Worm (Caenorhabditis elegans) whole organism, L4 larva: Measurements from ENCODE around the gene ZK353.3.

Experiments
- F26F4.8 ChIP-seq: fragments of 200-800 bp; sonication (Bioruptor generic); conservative IDR thresholded peaks from 2 replicates; pipeline ENCODE4 v1.3.6; 2022; ENCODE audit warnings: missing genetic modification characterization, missing compliant biosample characterization
- F37D6.2 ChIP-seq: sonication (generic microtip); optimal IDR thresholded peaks from 2 replicates; lab custom pipeline; 2016; ENCODE audit warnings: mild to moderate bottlenecking, missing genetic modification characterization, missing compliant biosample characterization
- F44E2.7 ChIP-seq: fragments of 200-800 bp; sonication (Bioruptor generic); IDR thresholded peaks from 2 replicates; pipeline ENCODE4 v2.1.2; 2022; ENCODE audit warnings: missing genetic modification characterization, missing compliant biosample characterization
- T20F7.1 ChIP-seq: fragments of 200-800 bp; sonication (Bioruptor generic); optimal IDR thresholded peaks from 2 replicates; lab custom pipeline; 2018; ENCODE audit warnings: mild to moderate bottlenecking, missing genetic modification characterization, missing compliant biosample characterization
- Y48G9A.11 ChIP-seq: fragments of 200-800 bp; sonication (Bioruptor generic); IDR thresholded peaks from 2 replicates; pipeline ENCODE4 v1.3.6; 2022; ENCODE audit warnings: missing genetic modification reagents, missing genetic modification characterization, missing compliant biosample characterization
- Y5F2A.4 ChIP-seq: fragments of 200-800 bp; sonication (Bioruptor generic); optimal IDR thresholded peaks from 2 replicates; lab custom pipeline; 2018; ENCODE audit warnings: mild to moderate bottlenecking, missing genetic modification characterization, missing compliant biosample characterization
- aha-1 ChIP-seq: fragments of 150-350 bp; peaks from one replicate; lab custom pipeline; 2014; ENCODE audit warnings: missing biosample characterization, missing genetic modification characterization
- ceh-20 ChIP-seq: fragments of 200-800 bp; sonication (Bioruptor generic); IDR thresholded peaks from 2 replicates; pipeline ENCODE4 v1.3.6; 2022; ENCODE audit warnings: missing genetic modification reagents, missing genetic modification characterization, missing compliant biosample characterization
- ceh-62 ChIP-seq: sonication (generic microtip); optimal IDR thresholded peaks from 2 replicates; lab custom pipeline; 2017; ENCODE audit warnings: missing biosample characterization, missing genetic modification characterization
- ces-1 ChIP-seq: fragments of 150-350 bp; sonication (generic microtip); optimal IDR thresholded peaks from 4 replicates; lab custom pipeline; 2014; ENCODE audit warnings: missing biosample characterization, missing genetic modification reagents, missing genetic modification characterization
- ctbp-1 ChIP-seq: fragments of 200-800 bp; sonication (Bioruptor generic); IDR thresholded peaks from 2 replicates; pipeline ENCODE4 v1.3.6; 2022; ENCODE audit warnings: missing genetic modification reagents, missing genetic modification characterization, missing compliant biosample characterization
- daf-16 ChIP-seq, 3 experiments: sonication (generic microtip); optimal IDR thresholded peaks; 2 replicates each; lab custom pipeline; 2016 to 2017; ENCODE audit warnings: missing genetic modification characterization in 3 of 3, missing genetic modification reagents in 3 of 3, mild to moderate bottlenecking in 2 of 3, missing compliant biosample characterization in 2 of 3, missing biosample characterization in 1 of 3, moderate library complexity in 1 of 3
- duxl-1 ChIP-seq: sonication (generic microtip); optimal IDR thresholded peaks from 2 replicates; lab custom pipeline; 2016; ENCODE audit warnings: mild to moderate bottlenecking, missing genetic modification characterization, moderate library complexity, missing compliant biosample characterization; ENCODE audit not compliant: poor library complexity
- dve-1 ChIP-seq: sonication (generic microtip); optimal IDR thresholded peaks from 2 replicates; lab custom pipeline; 2017; ENCODE audit warnings: antibody characterized with exemption, mild to moderate bottlenecking, missing genetic modification characterization, missing compliant biosample characterization; ENCODE audit not compliant: insufficient read depth
- fkh-10 ChIP-seq: fragments of 150-350 bp; optimal IDR thresholded peaks from 2 replicates; lab custom pipeline; 2014; ENCODE audit warnings: missing biosample characterization, missing genetic modification reagents, missing genetic modification characterization
- hif-1 ChIP-seq, 2 experiments: sonication (generic microtip); optimal IDR thresholded peaks; 2 replicates each; lab custom pipeline; 2016 to 2017; ENCODE audit warnings: missing compliant biosample characterization in 2 of 2, missing genetic modification characterization in 2 of 2, missing genetic modification reagents in 2 of 2, missing genotype in 2 of 2, mild to moderate bottlenecking in 1 of 2
- hlh-11 ChIP-seq: fragments of 200-800 bp; sonication (Bioruptor generic); optimal IDR thresholded peaks from 2 replicates; lab custom pipeline; 2018; ENCODE audit warnings: mild to moderate bottlenecking, missing genetic modification characterization, missing compliant biosample characterization
- hlh-30 ChIP-seq: sonication (generic microtip); optimal IDR thresholded peaks from 2 replicates; lab custom pipeline; 2017; ENCODE audit warnings: antibody characterized with exemption, mild to moderate bottlenecking, missing genetic modification characterization, missing compliant biosample characterization; ENCODE audit not compliant: insufficient read depth
- lin-1 ChIP-seq: fragments of 200-800 bp; sonication (Bioruptor generic); IDR thresholded peaks from 2 replicates; pipeline ENCODE4 v1.3.6; 2022; ENCODE audit warnings: missing genetic modification reagents, missing genetic modification characterization, missing compliant biosample characterization
- lin-38 ChIP-seq: fragments of 200-800 bp; sonication (Bioruptor generic); IDR thresholded peaks from 2 replicates; pipeline ENCODE4 v1.3.6; 2022; ENCODE audit warnings: missing genetic modification reagents, missing genetic modification characterization, missing compliant biosample characterization
- lin-39 ChIP-seq: fragments of 150-350 bp; optimal IDR thresholded peaks from 2 replicates; lab custom pipeline; 2014; ENCODE audit warnings: missing biosample characterization, missing genetic modification reagents, missing genetic modification characterization
- lsy-2 ChIP-seq, 2 experiments: fragments of 150-350 bp in 1 of 2; sonication (generic microtip) in 1 of 2; optimal IDR thresholded peaks; 2 replicates each; lab custom pipeline; 2014 to 2017; ENCODE audit warnings: missing biosample characterization in 2 of 2, missing genetic modification characterization in 2 of 2
- mep-1 ChIP-seq: fragments of 150-350 bp; sonication (generic microtip); optimal IDR thresholded peaks from 3 replicates; lab custom pipeline; 2014; ENCODE audit warnings: missing biosample characterization, missing genetic modification characterization
- mes-2 ChIP-seq: sonication (generic microtip); optimal IDR thresholded peaks from 2 replicates; lab custom pipeline; 2016; ENCODE audit warnings: missing genotype, mild to moderate bottlenecking, missing genetic modification characterization, missing compliant biosample characterization; ENCODE audit not compliant: poor library complexity, severe bottlenecking
- nhr-10 ChIP-seq: fragments of 150-350 bp; optimal IDR thresholded peaks from 2 replicates; lab custom pipeline; 2014; ENCODE audit warnings: missing biosample characterization, missing genetic modification characterization
- nhr-102 ChIP-seq: sonication (generic microtip); optimal IDR thresholded peaks from 2 replicates; lab custom pipeline; 2016; ENCODE audit warnings: mild to moderate bottlenecking, missing genetic modification characterization, moderate library complexity, missing compliant biosample characterization
- nhr-28 ChIP-seq: fragments of 150-350 bp; optimal IDR thresholded peaks from 2 replicates; lab custom pipeline; 2014; ENCODE audit warnings: missing biosample characterization, missing genetic modification characterization
- nhr-41 ChIP-seq: fragments of 200-800 bp; sonication (Bioruptor generic); IDR thresholded peaks from 2 replicates; pipeline ENCODE4 v1.3.6; 2022; ENCODE audit warnings: missing genetic modification reagents, missing genetic modification characterization, missing compliant biosample characterization
- php-3 ChIP-seq: fragments of 200-800 bp; sonication (Bioruptor generic); IDR thresholded peaks from 2 replicates; pipeline ENCODE4 v1.3.6; 2022; ENCODE audit warnings: missing genetic modification reagents, missing genetic modification characterization, missing compliant biosample characterization
- snpc-1.2 ChIP-seq: fragments of 200-800 bp; sonication (Bioruptor generic); IDR thresholded peaks from 2 replicates; pipeline ENCODE4 v1.3.6; 2022; ENCODE audit warnings: missing genetic modification reagents, missing genetic modification characterization, missing compliant biosample characterization
- spr-3 ChIP-seq: fragments of 200-800 bp; sonication (Bioruptor generic); optimal IDR thresholded peaks from 2 replicates; lab custom pipeline; 2018; ENCODE audit warnings: mild to moderate bottlenecking, missing genetic modification characterization, missing compliant biosample characterization
- tag-97 ChIP-seq: fragments of 200-800 bp; sonication (Bioruptor generic); IDR thresholded peaks from 2 replicates; pipeline ENCODE4 v1.3.6; 2022; ENCODE audit warnings: missing genetic modification characterization, missing compliant biosample characterization
- zfp-3 ChIP-seq: fragments of 200-800 bp; sonication (Bioruptor generic); conservative IDR thresholded peaks from 2 replicates; pipeline ENCODE4 v1.3.6; 2022; ENCODE audit warnings: missing genetic modification reagents, missing genetic modification characterization, missing compliant biosample characterization
- zip-2 ChIP-seq: fragments of 150-350 bp; optimal IDR thresholded peaks from 2 replicates; lab custom pipeline; 2014; ENCODE audit warnings: missing biosample characterization, missing genetic modification characterization

Gene ZK353.3

ce11 chrIII:8425076-8425475, 29.3 kb downstream of the ZK353.3 start (continued):
- TF ChIP-seq nhr-10 (tag; lab: Kevin White, UChicago) (no peak), mes-2 (peak; percentile 79), lin-1 (GFP tag; lab: Robert Waterston, UW) (0 out of 2 replicates have a peak, but pooled peaks have one; percentile 31), ceh-20 (0 out of 2 replicates have a peak, but pooled peaks have one; percentile 9), aha-1 (tag; lab: Kevin White, UChicago) (peak; percentile 97), php-3 (GFP tag; lab: Robert Waterston, UW) (0 out of 2 replicates have a peak, but pooled peaks have one; percentile 6), fkh-10 (GFP tag; lab: Kevin White, UChicago) (no peak), T20F7.1 (GFP tag; lab: Kevin White, UChicago) (peak; percentile 82), daf-16 (GFP tag; optimal IDR thresholded peaks at IDR 0.05; lab: Kevin White, UChicago) (peak in 1 of 2 experiments; percentile 66), daf-16 (tag; optimal IDR thresholded peaks at IDR 0.05; lab: Kevin White, UChicago) (peak; percentile 90), ceh-62 (tag; lab: Kevin White, UChicago) (no peak), zip-2 (tag; lab: Kevin White, UChicago) (no peak), nhr-102 (tag; lab: Kevin White, UChicago) (peak; percentile 66), F44E2.7 (no peak), lin-39 (tag; lab: Kevin White, UChicago) (no peak), nhr-41 (GFP tag; lab: Robert Waterston, UW) (0 out of 2 replicates have a peak, but pooled peaks have one; percentile 37)

- TF ChIP-seq mep-1 (tag; lab: Kevin White, UChicago), result peak; percentile 10
- TF ChIP-seq ces-1 (GFP tag; lab: Kevin White, UChicago), result peak; percentile 57
- TF ChIP-seq lin-1 (GFP tag; lab: Robert Waterston, UW), result no peak
- TF ChIP-seq dve-1 (tag; lab: Kevin White, UChicago), result peak; percentile 44
- TF ChIP-seq duxl-1 (tag; lab: Kevin White, UChicago), result no peak
- peak in 1 of 2 experiments; percentile 52 for TF ChIP-seq lsy-2 (tag; optimal IDR thresholded peaks at IDR 0.05; lab: Kevin White, UChicago)
- TF ChIP-seq ctbp-1 (GFP tag; lab: Robert Waterston, UW), result no peak
- no peak for TF ChIP-seq zfp-3 (GFP tag; lab: Robert Waterston, UW)
- no peak for TF ChIP-seq hif-1 (tag; optimal IDR thresholded peaks at IDR 0.05; lab: Kevin White, UChicago)
- peak; percentile 12 for TF ChIP-seq mes-2
- TF ChIP-seq nhr-28 (tag; lab: Kevin White, UChicago), result peak; percentile 30
- no peak for TF ChIP-seq F37D6.2
- no peak for TF ChIP-seq aha-1 (tag; lab: Kevin White, UChicago)
- TF ChIP-seq hlh-11, result peak; percentile 8
- TF ChIP-seq tag-97, result no peak
These were observed 30.5 kb downstream of the ZK353.3 start, which contains the start of gene cec-1 for ce11 chrIII:8426271-8426670. TSS of gene cec-1 (plus strand) at chrIII:8426333.

ce11 chrIII:8429035-8429434, 33.2 kb downstream of the ZK353.3 start, which contains the start of gene ZK1236.1:
TSS of gene ZK1236.1 (plus strand) at chrIII:8429297.
- TF ChIP-seq lsy-2 (tag; optimal IDR thresholded peaks at IDR 0.05; lab: Kevin White, UChicago) (peak in 1 of 2 experiments; percentile 35), dve-1 (tag; lab: Kevin White, UChicago) (no peak), snpc-1.2 (GFP tag; lab: Robert Waterston, UW) (no peak), lin-38 (GFP tag; lab: Robert Waterston, UW) (peak; percentile 67), daf-16 (GFP tag; optimal IDR thresholded peaks at IDR 0.05; lab: Kevin White, UChicago) (no peak), daf-16 (tag; optimal IDR thresholded peaks at IDR 0.05; lab: Kevin White, UChicago) (peak; percentile 24), mes-2 (peak; percentile 19), Y48G9A.11 (GFP tag; lab: Robert Waterston, UW) (peak; percentile 59; the same call in 1 of the 2 replicates)

ce11 chrIII:8429497-8429896, 33.7 kb downstream of the ZK353.3 start:
- TF ChIP-seq F26F4.8 (GFP tag; lab: Robert Waterston, UW), result no peak
- TF ChIP-seq hlh-30 (tag; lab: Kevin White, UChicago), result no peak
- TF ChIP-seq nhr-41 (GFP tag; lab: Robert Waterston, UW), result no peak
- no peak for TF ChIP-seq spr-3 (GFP tag; lab: Kevin White, UChicago)
- no peak for TF ChIP-seq F37D6.2
- TF ChIP-seq zip-2 (tag; lab: Kevin White, UChicago), result no peak
- no peak for TF ChIP-seq Y5F2A.4 (GFP tag; lab: Kevin White, UChicago)
